Worm (Caenorhabditis elegans) whole organism, L4 larva: Measurements from ENCODE around the gene pcrg-1.

Experiments used
- ceh-32 ChIP-seq: sonication (generic microtip); optimal IDR thresholded peaks from 2 replicates; lab custom pipeline; 2016; ENCODE audit warnings: mild to moderate bottlenecking, missing genetic modification characterization, missing compliant biosample characterization; ENCODE audit not compliant: poor library complexity
- lin-15B ChIP-seq: fragments of 150-350 bp; sonication (generic microtip); optimal IDR thresholded peaks from 3 replicates; lab custom pipeline; 2014; ENCODE audit warnings: missing biosample characterization, missing genetic modification characterization
- pqm-1 ChIP-seq: sonication (generic microtip); optimal IDR thresholded peaks from 2 replicates; lab custom pipeline; 2017; ENCODE audit warnings: missing biosample characterization, missing genetic modification characterization
- zag-1 ChIP-seq: fragments of 150-350 bp; optimal IDR thresholded peaks from 2 replicates; lab custom pipeline; 2014; ENCODE audit warnings: missing biosample characterization, missing genetic modification characterization

DNA sequence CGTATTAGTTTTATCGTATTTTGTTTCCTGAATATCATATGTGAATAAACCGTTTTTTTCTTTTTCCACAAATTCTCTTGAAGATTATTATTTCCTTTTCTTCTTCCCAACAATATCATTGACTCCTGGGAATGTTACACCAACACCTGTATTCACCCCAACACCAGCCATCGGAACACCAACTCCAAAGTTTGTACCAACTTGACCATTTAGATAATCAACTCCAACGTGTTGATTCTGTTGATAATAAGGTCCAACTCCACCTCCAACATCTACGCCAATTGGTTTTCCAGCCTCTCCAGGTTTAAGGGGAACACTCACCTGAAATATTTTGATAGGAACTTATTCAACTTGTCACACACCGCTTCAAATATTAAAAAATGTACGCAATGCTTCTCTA is 2.9 kb upstream of the pcrg-1 start:
- TF ChIP-seq ceh-32 (tag; lab: Kevin White, UChicago) (no peak), pqm-1 (tag; lab: Kevin White, UChicago) (no peak), lin-15B (no peak), zag-1 (tag; lab: Kevin White, UChicago) (no peak)
